Fruit fly (Drosophila melanogaster): ENCODE results near the gene CG14073.

The CG14073 gene

DNA sequence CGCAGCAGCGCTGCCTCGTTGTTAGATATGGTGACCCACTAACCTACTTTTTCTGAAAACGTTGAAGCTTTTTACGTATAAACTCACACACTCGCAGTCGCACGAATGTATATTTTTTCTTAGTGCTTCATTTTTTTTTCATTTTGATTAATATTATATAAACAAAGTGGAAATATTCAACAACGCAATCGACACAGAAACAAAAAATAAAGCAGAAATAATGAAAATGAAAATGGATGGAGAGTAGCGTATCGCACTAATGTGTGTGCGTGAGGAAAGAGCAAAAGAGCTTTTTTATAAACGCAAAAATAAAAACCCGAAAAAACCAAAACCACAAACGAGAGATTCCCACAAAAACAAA is 34.4 kb downstream of the CG14073 start (continued):
- TF ChIP-seq Sox102F (GFP tag; optimal IDR thresholded peaks at IDR 0.05), result peak; percentile 62
- TF ChIP-seq lab (GFP tag; optimal IDR thresholded peaks at IDR 0.05), result peak; percentile 63
- TF ChIP-seq Dfd (GFP tag; optimal IDR thresholded peaks at IDR 0.05), result no peak
- no peak for TF ChIP-seq nerfin-1 (tag; optimal IDR thresholded peaks at IDR 0.05)
- TF ChIP-seq CG43689 (GFP tag; IDR thresholded peaks at IDR 0.05), result peak; percentile 50; the same call in 1 of the 2 replicates
- TF ChIP-seq Mad (GFP tag; optimal IDR thresholded peaks at IDR 0.05), result no peak
- no peak for TF ChIP-seq tll (GFP tag; optimal IDR thresholded peaks at IDR 0.05)
- no peak for TF ChIP-seq hkb (optimal IDR thresholded peaks at IDR 0.05)
- TF ChIP-seq hkb (GFP tag; IDR thresholded peaks at IDR 0.05), result peak; percentile 74
- 0 out of 2 replicates have a peak, but pooled peaks have one; percentile 49 for TF ChIP-seq chm (GFP tag; IDR thresholded peaks at IDR 0.05)
- no peak for TF ChIP-seq pfk (GFP tag; optimal IDR thresholded peaks at IDR 0.05)
- TF ChIP-seq BtbVII (GFP tag; optimal IDR thresholded peaks at IDR 0.05), result peak; percentile 12
- no peak for TF ChIP-seq sima (GFP tag; optimal IDR thresholded peaks at IDR 0.05)
- TF ChIP-seq so (GFP tag; IDR thresholded peaks at IDR 0.05), result no peak
- peak; percentile 24 for TF ChIP-seq CG3281 (GFP tag; optimal IDR thresholded peaks at IDR 0.05)
- no peak for TF ChIP-seq CG1603 (tag; optimal IDR thresholded peaks at IDR 0.05)
- no peak for TF ChIP-seq CG18011 (GFP tag; optimal IDR thresholded peaks at IDR 0.05)
- no peak for TF ChIP-seq dpn (GFP tag; optimal IDR thresholded peaks at IDR 0.05)
- no peak for TF ChIP-seq abd-A (tag; optimal IDR thresholded peaks at IDR 0.05)
- peak; percentile 12 for TF ChIP-seq fd96Cb (tag; optimal IDR thresholded peaks at IDR 0.05)
- TF ChIP-seq p53 (GFP tag; optimal IDR thresholded peaks at IDR 0.05), result no peak
- TF ChIP-seq ttk (GFP tag; IDR thresholded peaks at IDR 0.05), result no peak
- TF ChIP-seq prd (optimal IDR thresholded peaks at IDR 0.05), result no peak
- peak; percentile 46; the same call in 1 of the 3 replicates for TF ChIP-seq prd (GFP tag; IDR thresholded peaks at IDR 0.05)
- peak in 1 of 2 experiments; percentile 13 for TF ChIP-seq Eip74EF (GFP tag; optimal IDR thresholded peaks at IDR 0.05)
- peak; percentile 59 for TF ChIP-seq unpg (GFP tag; optimal IDR thresholded peaks at IDR 0.05)
- TF ChIP-seq PHDP (tag; optimal IDR thresholded peaks at IDR 0.05), result peak; percentile 17
- TF ChIP-seq gro (GFP tag; optimal IDR thresholded peaks at IDR 0.05), result no peak
- peak; percentile 11 for TF ChIP-seq nmo (GFP tag; optimal IDR thresholded peaks at IDR 0.05)
- TF ChIP-seq CG11504 (tag; optimal IDR thresholded peaks at IDR 0.05), result peak; percentile 54
- no peak for TF ChIP-seq CHES-1-like (GFP tag; optimal IDR thresholded peaks at IDR 0.05)
- TF ChIP-seq br (optimal IDR thresholded peaks at IDR 0.05), result no peak
- no peak for TF ChIP-seq MTF-1 (GFP tag; optimal IDR thresholded peaks at IDR 0.05; ENCODE audit: borderline replicate concordance)
- no peak for TF ChIP-seq CG15479 (GFP tag; optimal IDR thresholded peaks at IDR 0.05)
- TF ChIP-seq Fer1 (GFP tag; optimal IDR thresholded peaks at IDR 0.05), result peak; percentile 35
- no peak for TF ChIP-seq pita (GFP tag; optimal IDR thresholded peaks at IDR 0.05)
- no peak for TF ChIP-seq ems (GFP tag; optimal IDR thresholded peaks at IDR 0.05)
- TF ChIP-seq CG10274 (GFP tag; optimal IDR thresholded peaks at IDR 0.05), result peak; percentile 21
- TF ChIP-seq CG12659 (GFP tag; optimal IDR thresholded peaks at IDR 0.05), result peak; percentile 11
- no peak for TF ChIP-seq CG11456 (GFP tag; IDR thresholded peaks at IDR 0.05)
- no peak for TF ChIP-seq jigr1 (GFP tag; IDR thresholded peaks at IDR 0.05)
- TF ChIP-seq fd102C (GFP tag; optimal IDR thresholded peaks at IDR 0.05), result no peak
- TF ChIP-seq CG8281 (tag; optimal IDR thresholded peaks at IDR 0.05), result no peak
- peak; percentile 87; the same call in 1 of the 2 replicates for TF ChIP-seq Adf1 (GFP tag; IDR thresholded peaks at IDR 0.05)
- TF ChIP-seq Sin3A (optimal IDR thresholded peaks at IDR 0.05), result no peak
- TF ChIP-seq gsb-n (tag; optimal IDR thresholded peaks at IDR 0.05), result no peak
- TF ChIP-seq Dek (tag; optimal IDR thresholded peaks at IDR 0.05), result peak; percentile 14
- peak; percentile 30 for TF ChIP-seq CG2120 (GFP tag; optimal IDR thresholded peaks at IDR 0.05)
- peak in 1 of 2 experiments; percentile 93 for TF ChIP-seq Pdp1 (GFP tag; optimal IDR thresholded peaks at IDR 0.05)
- peak; percentile 43 for TF ChIP-seq CG8924 (tag; optimal IDR thresholded peaks at IDR 0.05)
- no peak for TF ChIP-seq CG12071 (GFP tag; optimal IDR thresholded peaks at IDR 0.05)

Measured in whole organism, embryonic.